Fruit fly (Drosophila melanogaster): Measurements from ENCODE around the gene CG6236.
A peak's percentile ranks its signal among the peaks of the same experiment; 100 is the strongest.

Gene CG6236

DNA sequence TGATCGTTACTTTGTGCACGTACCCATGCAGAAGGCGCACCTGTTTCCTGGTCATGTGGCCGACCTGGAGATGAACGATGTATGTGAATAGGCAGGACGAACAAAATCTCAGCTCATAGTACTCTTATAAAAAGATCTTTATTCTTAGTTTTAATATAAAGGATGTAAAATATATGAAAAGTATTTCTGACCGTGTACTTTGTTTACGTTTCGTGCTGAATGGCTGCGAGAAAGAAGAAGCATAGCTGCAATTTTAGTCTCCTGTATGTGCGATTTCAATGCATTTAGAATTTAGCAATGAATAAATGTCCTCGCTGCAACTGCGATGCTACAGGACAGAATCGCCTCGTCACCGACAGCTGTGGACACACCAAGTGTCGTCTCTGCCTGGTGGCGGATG lies 19.8 kb upstream of the CG6236 start, which contains the start of the genes CG42726 and CG42727:
Gene CG42726 (plus strand): TSS at position 227 of the 400 bp plus-strand sequence.
Gene CG42727 (plus strand): TSS at position 227 of the 400 bp plus-strand sequence.
- peak; percentile 45 for TF ChIP-seq HLH106 (tag; optimal IDR thresholded peaks at IDR 0.05)
- peak; percentile 43 for TF ChIP-seq h (GFP tag; optimal IDR thresholded peaks at IDR 0.05)
- TF ChIP-seq sage (GFP tag; optimal IDR thresholded peaks at IDR 0.05) = no peak
- TF ChIP-seq Hr78 (GFP tag; optimal IDR thresholded peaks at IDR 0.05) = no peak
- TF ChIP-seq woc (GFP tag; optimal IDR thresholded peaks at IDR 0.05) = peak; percentile 17
- no peak for TF ChIP-seq lola (GFP tag; optimal IDR thresholded peaks at IDR 0.05)
- peak; percentile 56 for TF ChIP-seq rgr (GFP tag; optimal IDR thresholded peaks at IDR 0.05)
- TF ChIP-seq sv (GFP tag; optimal IDR thresholded peaks at IDR 0.05) = peak; percentile 14
- peak; percentile 16 for TF ChIP-seq CG9705 (GFP tag; optimal IDR thresholded peaks at IDR 0.05)
- peak; percentile 45 for TF ChIP-seq br (GFP tag; optimal IDR thresholded peaks at IDR 0.05)
- peak in 1 of 2 experiments; percentile 60 for TF ChIP-seq foxo (GFP tag; optimal IDR thresholded peaks at IDR 0.05)
- peak; percentile 28 for TF ChIP-seq Sp1 (GFP tag; optimal IDR thresholded peaks at IDR 0.05)
- TF ChIP-seq OdsH (GFP tag; optimal IDR thresholded peaks at IDR 0.05) = peak; percentile 18
- TF ChIP-seq ey (GFP tag; optimal IDR thresholded peaks at IDR 0.05) = peak; percentile 27

DNA sequence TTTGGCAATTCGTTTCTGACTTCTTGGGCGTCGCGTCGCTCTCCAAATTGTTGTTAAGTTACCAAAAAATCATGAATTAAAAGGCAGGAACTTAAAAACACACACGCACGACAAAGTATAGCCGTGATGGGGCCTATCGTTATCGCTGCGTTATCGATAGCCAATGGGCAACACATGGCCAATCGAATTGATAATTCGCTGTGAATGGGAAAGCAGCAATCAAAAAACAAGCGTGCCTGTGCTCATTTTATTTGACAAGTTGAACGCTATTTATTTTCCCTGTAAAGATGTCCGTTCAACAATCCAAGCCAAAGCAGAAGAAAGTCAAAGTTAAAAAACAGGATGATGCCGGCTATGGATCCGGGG lies 17.9 kb upstream of the CG6236 start, which contains the start of the genes Surf4 and CG31301:
Gene Surf4 (minus strand): TSS at position 159 of the 366 bp plus-strand sequence.
Gene CG31301 (plus strand): TSS at position 188 of the 366 bp plus-strand sequence.
- TF ChIP-seq dl (GFP tag; optimal IDR thresholded peaks at IDR 0.05; ENCODE audit: insufficient read depth in 1 of 2, partially characterized antibody in 2 of 2) (no peak), Myc (optimal IDR thresholded peaks at IDR 0.05) (peak; percentile 3)

dm6 chr3R:15345198-15346017 lies 17.3 kb upstream of the CG6236 start:
- TF ChIP-seq dmrt93B (GFP tag; optimal IDR thresholded peaks at IDR 0.05) (no peak), Rel (GFP tag; optimal IDR thresholded peaks at IDR 0.05) (no peak), Rel (tag; optimal IDR thresholded peaks at IDR 0.05) (peak; percentile 67), sage (GFP tag; optimal IDR thresholded peaks at IDR 0.05) (no peak)

dm6 chr3R:15342926-15343685 lies 15.0 kb upstream of the CG6236 start, which contains the start of gene Nagk:
Gene Nagk (minus strand): TSS chr3R:15343256.
- TF ChIP-seq CG32264 (GFP tag; optimal IDR thresholded peaks at IDR 0.05) (peak; percentile 34), Hr78 (GFP tag; optimal IDR thresholded peaks at IDR 0.05) (no peak), OdsH (GFP tag; optimal IDR thresholded peaks at IDR 0.05) (peak; percentile 68), HLH106 (tag; optimal IDR thresholded peaks at IDR 0.05) (peak; percentile 56), ey (GFP tag; optimal IDR thresholded peaks at IDR 0.05) (peak; percentile 71), Rel (GFP tag; optimal IDR thresholded peaks at IDR 0.05) (no peak), Rel (tag; optimal IDR thresholded peaks at IDR 0.05) (peak; percentile 93), tai (GFP tag; optimal IDR thresholded peaks at IDR 0.05) (no peak), usp (GFP tag; optimal IDR thresholded peaks at IDR 0.05) (no peak), CG9705 (GFP tag; optimal IDR thresholded peaks at IDR 0.05) (peak; percentile 34), Hnf4 (GFP tag; optimal IDR thresholded peaks at IDR 0.05) (no peak), rgr (GFP tag; optimal IDR thresholded peaks at IDR 0.05) (peak; percentile 63), psq (GFP tag; optimal IDR thresholded peaks at IDR 0.05) (peak; percentile 51), Myc (optimal IDR thresholded peaks at IDR 0.05) (no peak), Dfd (GFP tag; optimal IDR thresholded peaks at IDR 0.05) (no peak), Vsx2 (GFP tag; optimal IDR thresholded peaks at IDR 0.05; ENCODE audit: partially characterized antibody) (no peak), pan (optimal IDR thresholded peaks at IDR 0.05) (peak; percentile 86), foxo (GFP tag; optimal IDR thresholded peaks at IDR 0.05) (peak in 1 of 2 experiments; percentile 76), brk (GFP tag; optimal IDR thresholded peaks at IDR 0.05) (no peak), Mio (GFP tag; optimal IDR thresholded peaks at IDR 0.05) (no peak), woc (GFP tag; optimal IDR thresholded peaks at IDR 0.05) (peak; percentile 89), N (GFP tag; optimal IDR thresholded peaks at IDR 0.05) (no peak), Jra (GFP tag; optimal IDR thresholded peaks at IDR 0.05) (peak; percentile 57), jim (GFP tag; optimal IDR thresholded peaks at IDR 0.05) (no peak), sage (GFP tag; optimal IDR thresholded peaks at IDR 0.05) (no peak), fru (GFP tag; optimal IDR thresholded peaks at IDR 0.05) (peak; percentile 73), Sp1 (GFP tag; optimal IDR thresholded peaks at IDR 0.05) (peak; percentile 68), dsf (GFP tag; optimal IDR thresholded peaks at IDR 0.05; ENCODE audit: borderline replicate concordance) (no peak), Dif (GFP tag; optimal IDR thresholded peaks at IDR 0.05; ENCODE audit: partially characterized antibody) (peak; percentile 37), CrebA (GFP tag; optimal IDR thresholded peaks at IDR 0.05; ENCODE audit: borderline replicate concordance) (no peak), Hr83 (GFP tag; optimal IDR thresholded peaks at IDR 0.05; ENCODE audit: poor library complexity, severe bottlenecking) (peak; percentile 82), br (GFP tag; optimal IDR thresholded peaks at IDR 0.05) (peak; percentile 49), dl (GFP tag; optimal IDR thresholded peaks at IDR 0.05; ENCODE audit: insufficient read depth in 1 of 2, partially characterized antibody in 2 of 2) (no peak), lola (GFP tag; optimal IDR thresholded peaks at IDR 0.05) (no peak), Abd-B (GFP tag; optimal IDR thresholded peaks at IDR 0.05) (no peak), dmrt93B (GFP tag; optimal IDR thresholded peaks at IDR 0.05) (no peak), sv (GFP tag; optimal IDR thresholded peaks at IDR 0.05) (peak; percentile 65), h (GFP tag; optimal IDR thresholded peaks at IDR 0.05) (peak; percentile 70)
